Fruit fly (Drosophila melanogaster) ovary, adult (tissue): Measurements from ENCODE around the gene CG9008.

ENCODE experiments used
- CG17801 ChIP-seq: fragments of 200-800 bp; optimal IDR thresholded peaks from 2 replicates; lab custom pipeline; 2019; ENCODE audit warnings: missing biosample characterization, mild to moderate bottlenecking, missing genetic modification characterization, moderate library complexity; ENCODE audit not compliant: partially characterized antibody

CG9008 gene

DNA sequence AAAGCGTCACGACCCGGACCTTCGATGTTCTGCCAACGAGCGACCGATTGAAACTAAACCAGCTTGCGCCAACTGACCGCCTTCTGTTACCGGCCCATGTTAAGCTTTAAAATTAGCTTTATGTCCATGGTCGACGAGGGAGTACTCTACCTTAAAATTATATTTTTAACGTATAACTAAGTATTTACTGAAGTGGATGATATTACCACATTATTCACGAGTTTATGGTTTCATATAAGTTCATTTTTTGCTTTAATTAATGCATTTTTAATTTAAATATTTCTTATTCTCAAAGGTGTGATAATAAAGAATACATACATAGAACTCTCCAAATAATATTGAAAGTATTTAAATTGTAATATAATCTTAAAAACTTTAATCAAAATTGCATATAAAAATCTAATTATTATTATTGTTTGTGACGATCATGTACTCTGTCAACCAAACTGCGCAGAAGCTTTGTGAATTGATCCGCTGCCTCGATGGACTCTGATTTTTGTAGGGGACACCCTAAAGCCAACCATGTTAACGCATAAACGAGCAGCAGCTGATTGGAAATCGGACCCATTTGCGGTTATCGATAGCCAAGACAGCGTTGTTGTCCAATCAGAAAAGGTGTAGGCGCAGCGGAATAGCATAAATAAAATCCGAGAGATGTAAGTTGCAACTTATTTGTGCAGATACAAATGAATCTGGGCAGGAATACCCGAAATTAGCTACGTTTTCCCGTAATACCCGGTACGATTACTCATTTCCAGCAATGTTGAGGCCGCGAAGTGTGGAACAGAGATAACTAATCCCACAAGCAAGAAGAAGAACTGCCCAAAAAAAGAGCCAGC lies at the start of gene CG9008, which contains the start of gene p38b:
Gene CG9008 (minus strand): TSS at position 57 of the 839 bp plus-strand sequence.
Gene p38b (plus strand): TSS at position 581 of the 839 bp plus-strand sequence.
- TF ChIP-seq CG17801 (GFP tag; lab: Kevin White, UChicago) = peak; percentile 47

DNA sequence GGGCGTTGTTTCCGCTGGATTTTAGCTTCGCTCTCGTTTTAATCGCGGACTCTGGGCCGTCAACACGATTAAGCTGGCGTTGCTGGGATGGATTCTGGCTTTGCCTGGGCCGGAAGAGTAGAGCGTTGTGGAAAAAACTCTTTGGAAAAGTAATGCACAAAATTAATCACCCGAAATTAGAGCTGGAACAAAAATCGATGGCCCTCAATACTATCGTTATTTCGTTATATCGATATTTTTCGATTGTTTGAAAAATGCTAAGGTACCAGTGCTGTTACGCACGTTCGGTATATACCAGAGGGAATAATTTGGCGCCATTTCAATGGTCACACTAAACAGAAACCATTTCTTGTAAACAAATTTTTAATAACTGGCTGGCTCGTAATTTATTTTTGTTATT lies 49.6 kb upstream of the CG9008 start, which contains the start of the genes Arpc1 and Orc5:
Gene Arpc1 (minus strand): TSS at position 202 of the 400 bp plus-strand sequence.
Gene Orc5 (plus strand): TSS at position 298 of the 400 bp plus-strand sequence.
- TF ChIP-seq CG17801 (GFP tag; lab: Kevin White, UChicago) = peak; percentile 26

DNA sequence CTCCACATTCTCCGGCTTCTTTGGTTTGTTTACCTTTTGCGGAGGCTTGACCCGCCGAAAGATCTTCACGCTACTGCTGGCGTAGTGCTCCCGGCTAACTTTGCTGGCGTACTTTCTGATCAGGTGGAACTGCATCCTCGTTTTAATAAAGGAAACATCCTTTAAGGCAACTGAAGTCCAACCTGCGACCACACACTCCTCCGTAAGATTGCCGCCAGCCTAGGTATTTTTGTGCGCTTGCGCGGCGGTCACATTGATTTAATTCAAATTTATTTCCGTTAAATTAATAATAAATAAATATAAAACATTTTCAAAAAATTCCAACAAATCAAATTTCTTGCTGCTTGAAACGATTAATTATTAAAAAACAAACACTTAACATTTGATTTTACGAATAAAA lies 47.6 kb upstream of the CG9008 start, which contains the start of gene PolG1:
Gene PolG1 (minus strand): TSS at position 216 of the 400 bp plus-strand sequence.
- no peak for TF ChIP-seq CG17801 (GFP tag; lab: Kevin White, UChicago)

DNA sequence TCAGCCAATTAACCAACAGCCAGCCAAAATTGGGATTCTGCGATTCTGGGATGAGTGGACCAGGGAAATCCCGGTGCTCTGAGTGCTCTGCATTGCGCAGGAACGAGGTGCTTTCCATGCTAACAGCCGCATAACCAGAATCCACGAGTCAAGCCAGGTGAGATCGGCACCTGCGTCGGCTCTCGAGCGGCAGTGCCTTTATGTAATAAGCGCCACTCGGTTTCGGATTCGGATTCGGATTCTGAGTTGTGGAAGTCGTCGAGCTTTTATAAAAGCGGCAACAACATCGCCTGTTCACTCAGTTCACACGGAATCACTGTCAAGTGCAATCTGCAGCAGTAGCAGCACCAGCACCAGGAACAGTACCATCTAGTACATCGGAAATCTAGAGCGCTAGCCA lies 41.0 kb upstream of the CG9008 start, which contains the start of gene b:
Gene b (plus strand): TSS at position 301 of the 400 bp plus-strand sequence.
- no peak for TF ChIP-seq CG17801 (GFP tag; lab: Kevin White, UChicago)

DNA sequence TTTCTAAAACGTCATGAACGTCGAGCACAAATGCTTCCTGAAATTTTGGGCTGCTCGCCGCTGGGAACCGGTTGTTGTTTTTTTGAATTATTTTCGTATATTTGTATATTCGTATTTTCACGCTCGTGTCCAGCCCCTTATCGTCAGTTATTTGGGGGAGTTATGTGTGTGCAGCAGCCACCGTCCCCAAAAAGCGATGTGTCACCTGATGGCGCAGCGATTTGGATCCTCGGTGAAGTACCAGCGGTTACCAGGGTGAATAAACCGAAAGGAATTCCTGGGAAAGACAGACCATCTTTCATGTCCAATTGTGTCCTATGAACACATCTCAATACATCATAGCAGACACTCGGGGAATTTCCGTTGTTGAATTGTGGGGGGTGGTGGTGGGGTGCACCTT lies 40.2 kb upstream of the CG9008 start:
- no peak for TF ChIP-seq CG17801 (GFP tag; lab: Kevin White, UChicago)

DNA sequence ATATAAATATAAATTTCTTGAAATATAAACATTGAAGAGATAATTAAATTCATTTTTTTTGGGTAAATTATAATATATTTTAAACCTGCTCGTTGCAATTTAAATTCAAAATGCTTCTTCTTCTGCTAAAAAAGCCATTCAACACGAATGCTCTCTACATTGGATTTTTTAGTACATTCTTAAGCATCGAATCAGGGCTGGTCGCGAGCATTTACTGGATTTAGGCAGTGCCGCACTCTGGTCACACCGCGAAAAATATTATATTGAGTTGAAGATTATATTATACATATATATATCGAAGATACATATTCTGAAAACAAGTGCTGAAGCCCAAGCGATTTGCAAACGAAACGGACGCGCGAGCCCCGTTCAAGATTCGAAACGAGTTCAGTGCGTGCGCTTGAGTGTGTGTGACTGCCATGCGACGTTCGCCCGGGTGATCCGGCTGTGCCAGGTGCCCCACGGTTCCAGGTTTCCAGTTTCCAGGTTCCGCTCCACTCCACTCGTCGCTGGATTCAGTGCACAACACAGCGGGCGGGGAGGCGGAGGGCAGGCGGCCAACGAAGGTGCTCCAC lies 33.7 kb upstream of the CG9008 start, which contains the start of gene Sos:
Gene Sos (plus strand): TSS at position 213 of the 575 bp plus-strand sequence.
- TF ChIP-seq CG17801 (GFP tag; lab: Kevin White, UChicago) = no peak

DNA sequence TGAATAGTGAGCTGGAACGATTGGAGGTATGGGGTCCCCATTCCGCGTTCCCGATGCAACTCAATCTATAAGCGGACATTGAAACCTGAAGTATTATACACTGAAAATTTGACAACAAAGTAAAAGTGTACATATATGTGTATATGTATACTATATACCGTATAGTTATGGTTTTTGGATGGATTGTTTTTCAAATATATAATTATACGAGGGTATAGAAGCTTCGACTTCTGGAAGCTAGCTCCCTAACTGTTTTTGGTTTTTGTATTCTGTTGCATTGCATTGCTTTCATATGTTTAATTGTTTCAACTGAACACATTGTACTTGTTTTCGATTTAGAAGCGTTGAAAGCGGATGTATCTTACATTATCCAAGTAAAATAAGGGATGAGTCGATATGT lies 33.2 kb upstream of the CG9008 start, which contains the start of gene CG16888:
Gene CG16888 (minus strand): TSS at position 101 of the 400 bp plus-strand sequence.
- no peak for TF ChIP-seq CG17801 (GFP tag; lab: Kevin White, UChicago)

DNA sequence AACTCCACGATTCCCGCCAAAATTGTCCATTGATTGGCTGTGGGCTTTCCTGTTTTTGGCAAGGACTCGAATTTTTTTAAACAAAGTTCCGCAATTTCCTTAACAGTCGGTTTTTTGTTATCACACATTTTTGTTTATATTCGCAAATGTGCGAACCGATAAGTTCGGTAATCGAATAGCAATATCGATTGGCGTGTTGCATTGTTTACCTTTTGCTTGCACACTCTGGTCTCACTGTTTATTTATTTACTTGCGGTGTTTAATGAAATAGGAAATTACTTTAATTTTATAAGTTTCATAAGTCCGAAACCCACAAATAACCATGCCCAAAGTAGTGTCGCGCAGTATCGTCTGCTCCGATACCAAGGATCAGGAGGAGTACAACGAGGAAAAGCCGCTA lies 31.4 kb upstream of the CG9008 start, which contains the start of the genes Adat1 and CG16865:
Gene Adat1 (minus strand): TSS at position 152 of the 400 bp plus-strand sequence.
Gene CG16865 (plus strand): TSS at position 200 of the 400 bp plus-strand sequence.
- TF ChIP-seq CG17801 (GFP tag; lab: Kevin White, UChicago) = no peak

DNA sequence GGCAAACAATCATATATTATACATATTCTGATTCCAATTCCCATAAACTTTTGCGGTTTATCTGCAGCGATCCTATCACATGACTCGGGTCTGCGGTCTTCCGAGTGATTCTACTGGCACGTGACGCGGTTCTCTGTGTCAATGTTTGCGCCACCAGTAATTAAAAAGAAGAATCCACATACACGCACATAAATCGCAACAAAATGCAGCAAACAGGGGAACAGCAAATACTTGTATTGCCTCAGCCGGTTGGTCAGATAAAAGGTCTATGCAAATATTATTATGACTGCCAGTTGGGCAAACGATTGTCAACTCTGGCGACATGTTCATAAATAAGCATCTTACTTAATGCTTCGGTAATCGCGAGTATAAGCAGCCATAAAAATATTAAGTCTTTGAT lies 28.0 kb upstream of the CG9008 start:
- TF ChIP-seq CG17801 (GFP tag; lab: Kevin White, UChicago) = no peak

DNA sequence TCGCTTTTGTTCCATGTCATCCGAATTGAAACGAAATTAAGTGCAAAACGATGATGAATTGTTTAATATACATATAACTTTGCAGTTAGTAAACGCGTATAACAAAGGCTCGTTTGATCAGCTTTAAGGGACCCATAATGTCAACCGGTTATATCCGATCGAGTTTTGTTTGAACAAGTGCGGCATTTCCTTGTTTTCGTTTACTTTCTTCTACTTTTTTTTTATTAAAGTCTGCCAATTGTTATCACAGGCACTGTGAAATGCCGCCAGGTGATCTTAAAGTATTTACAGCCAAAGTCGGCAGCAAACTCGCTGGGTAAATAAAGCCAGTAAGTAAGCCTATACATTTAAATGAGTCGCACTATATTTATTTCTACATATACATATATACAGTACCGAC lies 27.1 kb upstream of the CG9008 start:
- no peak for TF ChIP-seq CG17801 (GFP tag; lab: Kevin White, UChicago)

DNA sequence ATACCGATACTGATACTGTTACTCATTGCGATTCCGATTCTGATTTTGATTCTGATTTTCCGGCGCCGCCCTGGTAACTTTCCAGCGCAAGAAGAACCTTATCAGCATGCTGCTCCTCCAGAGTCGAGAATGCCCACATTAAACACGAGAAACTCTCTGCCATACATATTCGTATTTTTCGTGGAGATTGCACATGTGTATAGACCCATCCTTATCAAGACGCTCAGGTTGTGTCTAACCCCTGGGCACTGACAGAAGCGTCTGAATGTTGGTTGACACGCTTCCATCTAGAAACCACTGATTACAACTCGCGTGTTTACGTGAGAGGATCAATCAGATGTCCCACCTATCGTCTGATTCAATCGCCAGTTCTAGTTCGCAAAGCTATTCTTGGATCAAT lies 25.2 kb upstream of the CG9008 start:
- no peak for TF ChIP-seq CG17801 (GFP tag; lab: Kevin White, UChicago)

DNA sequence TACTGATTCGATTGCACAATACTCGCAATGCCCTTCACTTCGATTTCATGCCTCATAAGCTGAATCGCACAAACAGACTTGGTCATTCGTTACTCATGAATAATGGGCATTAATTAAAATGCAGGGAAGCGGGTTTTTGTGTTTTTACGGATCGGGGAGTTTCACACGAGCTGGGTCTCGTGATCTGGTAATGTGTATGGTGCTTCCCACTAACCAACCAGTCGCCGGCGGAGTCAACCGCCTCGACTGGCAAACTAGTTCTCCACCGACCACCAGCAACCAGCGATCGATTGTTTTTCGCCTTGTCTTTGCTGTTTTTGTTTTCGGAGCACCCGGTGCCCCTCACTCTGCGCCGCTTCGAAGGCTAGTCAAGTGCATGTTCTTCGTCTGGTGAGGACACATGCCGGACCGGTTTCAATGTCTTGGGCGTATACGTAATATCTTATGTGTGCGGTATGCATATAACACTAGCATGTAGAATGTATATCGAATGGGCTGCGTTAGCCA lies 24.6 kb upstream of the CG9008 start:
- TF ChIP-seq CG17801 (GFP tag; lab: Kevin White, UChicago) = no peak

DNA sequence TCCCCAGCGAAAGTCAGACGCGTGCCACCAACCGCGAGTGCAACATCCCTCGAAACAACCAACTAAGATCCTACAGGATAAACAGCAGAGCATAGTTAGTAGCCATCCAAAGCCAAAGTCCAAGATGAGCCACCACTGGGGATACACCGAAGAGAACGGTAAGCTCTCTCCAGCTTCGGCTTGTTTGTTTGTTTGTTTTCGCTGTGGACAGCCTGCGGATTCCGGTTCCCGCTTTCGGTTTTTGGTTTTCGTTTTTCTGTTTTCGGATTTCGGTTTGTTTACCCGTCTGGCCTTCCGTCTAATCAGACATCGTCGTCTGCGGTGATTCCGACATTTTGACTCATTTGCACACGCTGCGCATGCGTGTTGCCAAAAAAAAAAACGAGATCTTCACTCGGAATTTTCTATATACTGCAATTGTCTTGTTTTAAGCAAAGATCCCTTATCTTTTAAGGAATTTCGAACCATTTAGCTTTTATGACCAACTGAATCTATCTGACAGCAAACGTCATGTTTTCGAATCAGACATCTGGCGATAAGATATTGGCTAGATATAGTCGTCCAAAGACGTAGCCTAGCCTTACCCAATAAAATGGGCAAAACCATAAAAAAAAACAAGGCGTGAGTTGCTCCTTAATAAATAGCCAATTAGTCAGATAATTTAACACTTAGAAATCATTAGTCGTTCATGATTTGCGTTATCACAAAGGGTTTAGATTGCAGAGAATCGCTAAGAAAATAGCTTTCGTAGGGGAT lies 24.0 kb upstream of the CG9008 start:
- TF ChIP-seq CG17801 (GFP tag; lab: Kevin White, UChicago) = no peak

DNA sequence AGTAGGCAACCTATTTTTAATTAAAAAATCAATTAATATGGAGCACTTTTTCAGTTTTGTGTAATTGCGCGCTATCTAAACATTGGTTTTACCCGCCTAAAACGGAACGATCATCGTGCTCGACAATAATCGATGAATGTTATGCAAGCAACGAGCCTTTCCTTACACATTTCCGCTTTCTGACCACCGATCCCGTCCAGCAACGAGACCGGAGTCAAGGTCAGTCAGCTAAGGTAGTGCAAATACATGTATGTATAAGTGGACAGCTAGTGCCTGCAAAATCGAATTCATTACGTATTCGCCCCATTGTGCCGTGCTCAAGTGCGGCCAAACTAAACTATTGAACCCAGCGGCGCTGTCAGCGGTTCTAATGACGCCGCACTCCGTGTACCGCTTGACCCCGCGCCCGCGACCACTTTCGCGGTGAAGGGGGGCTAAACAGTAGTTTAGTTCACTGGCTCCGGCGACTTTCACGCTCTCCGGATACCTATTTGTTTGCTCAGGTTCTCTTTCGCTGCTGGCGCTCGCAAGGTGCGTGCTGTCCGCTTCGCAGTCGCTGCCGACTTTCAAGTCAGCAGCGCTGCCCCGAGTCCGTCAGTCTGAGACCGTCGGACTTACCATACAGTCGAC lies 23.2 kb upstream of the CG9008 start, which contains the start of gene CAH1:
Gene CAH1 (plus strand): TSS at position 595 of the 630 bp plus-strand sequence.
- no peak for TF ChIP-seq CG17801 (GFP tag; lab: Kevin White, UChicago)
